Fruit fly (Drosophila melanogaster) whole organism, wandering third instar larva: ENCODE measurements around the gene CG8607.

Experiments used
- Abd-B ChIP-seq: fragments of >200 bp; optimal IDR thresholded peaks from 2 replicates; lab custom pipeline; 2017; ENCODE audit warnings: missing biosample characterization, missing genetic modification characterization
- CG9705 ChIP-seq: fragments of 200-800 bp; sonication (Bioruptor generic); optimal IDR thresholded peaks from 2 replicates; lab custom pipeline; 2018; ENCODE audit warnings: missing biosample characterization, mild to moderate bottlenecking, missing genetic modification characterization
- CrebA ChIP-seq: fragments of 200-800 bp; sonication (Bioruptor generic); optimal IDR thresholded peaks from 2 replicates; lab custom pipeline; 2016; ENCODE audit warnings: missing biosample characterization, mild to moderate bottlenecking, missing genetic modification characterization, borderline replicate concordance
- Dif ChIP-seq: fragments of 200-275, 200-300 bp; sonication (Bioruptor generic); optimal IDR thresholded peaks from 2 replicates; lab custom pipeline; 2018; ENCODE audit warnings: missing biosample characterization, missing genetic modification characterization; ENCODE audit not compliant: partially characterized antibody
- HLH106 ChIP-seq: fragments of 200-800 bp; optimal IDR thresholded peaks from 3 replicates; lab custom pipeline; 2019; ENCODE audit warnings: missing biosample characterization, mild to moderate bottlenecking, missing genetic modification characterization, moderate library complexity
- Hnf4 ChIP-seq: fragments of 200-800 bp; sonication (Bioruptor generic); optimal IDR thresholded peaks from 2 replicates; lab custom pipeline; 2016; ENCODE audit warnings: missing biosample characterization, mild to moderate bottlenecking, missing genetic modification characterization
- Hr78 ChIP-seq: fragments of >200 bp; optimal IDR thresholded peaks from 2 replicates; lab custom pipeline; 2017; ENCODE audit warnings: missing biosample characterization, missing genetic modification characterization
- Hr83 ChIP-seq: fragments of 200-300 bp; sonication (Bioruptor generic); optimal IDR thresholded peaks from 2 replicates; lab custom pipeline; 2016; ENCODE audit warnings: missing biosample characterization, mild to moderate bottlenecking, missing genetic modification characterization, moderate library complexity; ENCODE audit not compliant: poor library complexity, severe bottlenecking
- Mio ChIP-seq: sonication (Bioruptor generic); optimal IDR thresholded peaks from 2 replicates; lab custom pipeline; 2016; ENCODE audit warnings: missing biosample characterization, missing genetic modification characterization
- Myc ChIP-seq: fragments of >200 bp; optimal IDR thresholded peaks from 2 replicates; lab custom pipeline; 2017
- OdsH ChIP-seq: fragments of 200-800 bp; sonication (Bioruptor generic); optimal IDR thresholded peaks from 2 replicates; lab custom pipeline; 2016; ENCODE audit warnings: missing biosample characterization, mild to moderate bottlenecking, missing genetic modification characterization
- Sp1 ChIP-seq: fragments of 200-800 bp; sonication (Bioruptor generic); optimal IDR thresholded peaks from 3 replicates; lab custom pipeline; 2019; ENCODE audit warnings: missing biosample characterization, mild to moderate bottlenecking, missing genetic modification characterization, moderate library complexity
- br ChIP-seq: fragments of 200-800 bp; sonication (Bioruptor generic); optimal IDR thresholded peaks from 2 replicates; lab custom pipeline; 2016; ENCODE audit warnings: missing biosample characterization, missing genetic modification characterization
- dl ChIP-seq, 2 experiments: fragments of 175-275, 200-275 bp in 1 of 2; fragments of 200-275 bp in 1 of 2; sonication (Bioruptor generic); optimal IDR thresholded peaks; lab custom pipeline; 2018; ENCODE audit warnings: mild to moderate bottlenecking in 2 of 2, missing biosample characterization in 2 of 2, missing genetic modification characterization in 2 of 2, moderate library complexity in 2 of 2; ENCODE audit not compliant: partially characterized antibody in 2 of 2, insufficient read depth in 1 of 2
- dsf ChIP-seq: sonication (Bioruptor generic); optimal IDR thresholded peaks from 2 replicates; lab custom pipeline; 2016; ENCODE audit warnings: missing biosample characterization, missing genetic modification characterization, borderline replicate concordance
- ey ChIP-seq: fragments of 200-800 bp; sonication (Bioruptor generic); optimal IDR thresholded peaks from 2 replicates; lab custom pipeline; 2016; ENCODE audit warnings: missing biosample characterization, missing genetic modification characterization
- foxo ChIP-seq, 2 experiments: fragments of 200-800 bp; sonication (Bioruptor generic); optimal IDR thresholded peaks; 2 replicates in 1 of 2; 3 replicates in 1 of 2; lab custom pipeline; 2016 to 2017; ENCODE audit warnings: missing biosample characterization in 2 of 2, missing genetic modification characterization in 2 of 2
- fru ChIP-seq: fragments of 200-800 bp; sonication (Bioruptor generic); optimal IDR thresholded peaks from 3 replicates; lab custom pipeline; 2016; ENCODE audit warnings: missing biosample characterization, mild to moderate bottlenecking, missing genetic modification characterization
- h ChIP-seq: fragments of 200-800 bp; sonication (Bioruptor generic); optimal IDR thresholded peaks from 3 replicates; lab custom pipeline; 2016; ENCODE audit warnings: missing biosample characterization, mild to moderate bottlenecking, missing genetic modification characterization
- lola ChIP-seq: fragments of >200 bp; optimal IDR thresholded peaks from 2 replicates; lab custom pipeline; 2017; ENCODE audit warnings: missing biosample characterization, missing genetic modification characterization
- pan ChIP-seq: fragments of >200 bp; optimal IDR thresholded peaks from 2 replicates; lab custom pipeline; 2017
- psq ChIP-seq: fragments of 200-800 bp; sonication (Bioruptor generic); optimal IDR thresholded peaks from 3 replicates; lab custom pipeline; 2017; ENCODE audit warnings: missing biosample characterization, mild to moderate bottlenecking, missing genetic modification characterization, moderate library complexity
- rgr ChIP-seq: fragments of 200-800 bp; sonication (Bioruptor generic); optimal IDR thresholded peaks from 3 replicates; lab custom pipeline; 2016; ENCODE audit warnings: missing biosample characterization, mild to moderate bottlenecking, missing genetic modification characterization
- sage ChIP-seq: fragments of 200-800 bp; sonication (Bioruptor generic); optimal IDR thresholded peaks from 2 replicates; lab custom pipeline; 2016; ENCODE audit warnings: missing biosample characterization, mild to moderate bottlenecking, missing genetic modification characterization
- sv ChIP-seq: fragments of 200-800 bp; sonication (Bioruptor generic); optimal IDR thresholded peaks from 3 replicates; lab custom pipeline; 2016; ENCODE audit warnings: missing biosample characterization, missing genetic modification characterization
- tai ChIP-seq: sonication (Bioruptor generic); optimal IDR thresholded peaks from 2 replicates; lab custom pipeline; 2016; ENCODE audit warnings: missing biosample characterization, missing genetic modification characterization
- woc ChIP-seq: sonication (Bioruptor generic); optimal IDR thresholded peaks from 2 replicates; lab custom pipeline; 2016; ENCODE audit warnings: missing biosample characterization, mild to moderate bottlenecking, missing genetic modification characterization

The CG8607 gene

dm6 chr3L:7319768-7320167 is at the start of gene CG8607:
CG8607 (plus strand) TSS chr3L:7320068.
- TF ChIP-seq woc (GFP tag; lab: Kevin White, UChicago) = no peak
- TF ChIP-seq, all 38 proteins: peak for 0

- TF ChIP-seq dsf = no peak
- TF ChIP-seq pan (lab: Kevin White, UChicago) = no peak
- TF ChIP-seq Hr78 (GFP tag; lab: Kevin White, UChicago) = no peak
- no peak for TF ChIP-seq Myc (lab: Kevin White, UChicago)
- no peak for TF ChIP-seq rgr (GFP tag; lab: Kevin White, UChicago)
- no peak for TF ChIP-seq sv (GFP tag; lab: Kevin White, UChicago)
- TF ChIP-seq ey = no peak
- TF ChIP-seq Abd-B = no peak
- no peak for TF ChIP-seq HLH106 (tag; lab: Kevin White, UChicago)
- TF ChIP-seq CG9705 = no peak
- TF ChIP-seq Hr83 (GFP tag; lab: Kevin White, UChicago) = no peak
- no peak for TF ChIP-seq br (GFP tag; lab: Kevin White, UChicago)
- no peak for TF ChIP-seq Hnf4
- TF ChIP-seq Dif (GFP tag; lab: Kevin White, UChicago) = no peak
Measured at dm6 chr3L:7283541-7283940, 36.3 kb upstream of the CG8607 start.

DNA sequence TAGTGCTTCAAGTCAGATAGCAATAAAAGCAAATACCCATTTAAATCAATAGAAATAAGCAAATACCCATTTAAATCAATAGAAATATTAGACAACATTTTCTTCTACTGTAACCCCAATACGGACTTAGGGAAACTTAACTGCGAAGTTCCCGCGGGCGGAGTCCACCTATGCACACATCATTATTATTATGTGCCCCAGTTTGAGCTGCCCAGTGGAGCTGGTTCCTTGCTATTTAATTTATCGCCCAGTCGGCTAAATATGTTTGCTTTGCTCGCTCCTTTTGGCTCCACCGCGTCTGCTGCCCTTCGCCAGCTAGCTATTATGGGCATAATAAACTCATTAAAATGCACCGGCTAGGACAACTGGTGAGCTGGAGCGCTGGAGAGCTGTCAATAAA is 19.2 kb upstream of the CG8607 start:
- TF ChIP-seq Sp1 (GFP tag; lab: Kevin White, UChicago) = no peak

- TF ChIP-seq br (GFP tag; lab: Kevin White, UChicago) = no peak
- TF ChIP-seq Sp1 (GFP tag; lab: Kevin White, UChicago) = no peak
- no peak for TF ChIP-seq CrebA (GFP tag; lab: Kevin White, UChicago)
- no peak for TF ChIP-seq foxo (GFP tag; optimal IDR thresholded peaks at IDR 0.05; lab: Kevin White, UChicago)
- TF ChIP-seq Mio (GFP tag; lab: Kevin White, UChicago) = no peak
- TF ChIP-seq Abd-B = no peak
- TF ChIP-seq Hr78 (GFP tag; lab: Kevin White, UChicago) = no peak
- TF ChIP-seq Myc (lab: Kevin White, UChicago) = no peak
- no peak for TF ChIP-seq rgr (GFP tag; lab: Kevin White, UChicago)
- no peak for TF ChIP-seq psq (GFP tag; lab: Kevin White, UChicago)
- no peak for TF ChIP-seq ey
- TF ChIP-seq sage (GFP tag; lab: Kevin White, UChicago) = no peak
- no peak for TF ChIP-seq tai (GFP tag; lab: Kevin White, UChicago)
- no peak for TF ChIP-seq lola (GFP tag; lab: Kevin White, UChicago)
- TF ChIP-seq h (GFP tag; lab: Kevin White, UChicago) = no peak
- TF ChIP-seq CG9705 = no peak
Measured at dm6 chr3L:7312754-7313153, 7.1 kb upstream of the CG8607 start, which contains the start of gene unc-13-4A. unc-13-4A (minus strand) TSS chr3L:7312896.

- no peak for TF ChIP-seq psq (GFP tag; lab: Kevin White, UChicago)
- no peak for TF ChIP-seq tai (GFP tag; lab: Kevin White, UChicago)
- no peak for TF ChIP-seq h (GFP tag; lab: Kevin White, UChicago)
- TF ChIP-seq sage (GFP tag; lab: Kevin White, UChicago) = no peak
- no peak for TF ChIP-seq pan (lab: Kevin White, UChicago)
- TF ChIP-seq OdsH (GFP tag; lab: Kevin White, UChicago) = no peak
- TF ChIP-seq dl (GFP tag; optimal IDR thresholded peaks at IDR 0.05; lab: Kevin White, UChicago; ENCODE audit: insufficient read depth in 1 of 2, partially characterized antibody in 2 of 2) = no peak
- TF ChIP-seq, all 38 proteins: peak for 0
Measured at dm6 chr3L:7313559-7314132, 6.2 kb upstream of the CG8607 start.

DNA sequence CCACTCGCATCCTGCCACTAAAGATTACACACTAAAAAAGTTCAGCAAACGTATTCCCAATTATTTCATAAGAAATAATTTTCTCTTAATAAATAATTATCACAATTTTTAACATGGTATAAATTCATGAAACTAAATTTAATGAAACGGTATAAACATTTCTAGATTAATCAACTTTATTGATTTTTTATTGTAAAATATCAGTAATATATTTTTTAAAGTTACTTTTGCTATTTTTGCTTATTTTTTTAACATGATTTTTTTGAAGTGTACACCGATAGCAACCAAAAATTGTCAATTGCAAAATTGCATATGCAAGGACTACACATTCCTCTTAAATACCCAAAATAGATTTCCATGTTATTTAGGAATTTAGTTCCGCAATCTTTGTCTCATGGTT is 5.7 kb upstream of the CG8607 start:
- TF ChIP-seq sage (GFP tag; lab: Kevin White, UChicago) (no peak), Mio (GFP tag; lab: Kevin White, UChicago) (no peak), fru (GFP tag; lab: Kevin White, UChicago) (no peak), rgr (GFP tag; lab: Kevin White, UChicago) (no peak), Sp1 (GFP tag; lab: Kevin White, UChicago) (no peak), ey (no peak), tai (GFP tag; lab: Kevin White, UChicago) (no peak)
